Fruit fly (Drosophila melanogaster): ENCODE results near the gene cv.

The cv gene

DNA sequence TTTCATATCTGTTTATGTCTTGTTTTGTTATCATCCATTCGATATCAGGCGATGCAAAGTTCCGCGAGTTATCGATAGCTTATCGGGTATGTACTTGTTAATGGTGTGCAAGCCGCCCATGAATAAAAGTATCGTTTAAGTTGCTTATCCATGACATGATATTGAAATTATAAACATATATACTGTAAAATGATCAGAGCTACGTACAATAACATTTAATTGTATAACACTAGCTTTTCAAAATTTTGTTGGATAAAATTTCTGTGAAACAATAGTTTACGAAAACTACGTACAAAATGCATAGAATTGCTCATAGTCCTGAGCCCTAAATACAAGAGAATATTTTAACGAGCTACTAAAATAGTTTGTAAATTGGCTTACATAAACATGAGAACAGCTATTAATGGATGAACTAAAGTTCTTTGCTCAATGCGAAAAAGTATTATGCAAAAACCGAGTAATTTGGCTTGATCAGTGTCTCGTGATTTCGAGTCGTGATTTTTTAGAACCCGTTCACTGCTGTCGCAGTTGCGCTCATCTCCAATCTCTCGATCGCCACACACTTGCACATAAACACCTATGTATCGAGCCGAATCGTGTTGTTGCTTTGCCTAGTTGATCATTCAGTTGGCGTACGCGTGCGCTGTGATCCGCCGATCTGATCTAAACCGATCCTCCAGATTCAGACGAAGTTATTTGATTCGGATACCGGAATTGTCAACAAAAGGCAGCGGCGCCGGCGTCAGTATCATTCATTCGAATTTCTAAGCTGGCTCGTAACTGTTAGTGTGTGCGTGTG, at the start of gene cv, which contains the start of gene PGAP1:
TSS of gene cv (plus strand) at position 586 of the 799 bp plus-strand sequence.
TSS of gene PGAP1 (minus strand) at position 57 of the 799 bp plus-strand sequence.
- peak; percentile 12 for TF ChIP-seq CG17806 (tag; optimal IDR thresholded peaks at IDR 0.05)
- peak; percentile 14 for TF ChIP-seq CG8159 (tag; optimal IDR thresholded peaks at IDR 0.05)
- TF ChIP-seq CG10348 (GFP tag; IDR thresholded peaks at IDR 0.05) = no peak
- TF ChIP-seq CG4496 (GFP tag; IDR thresholded peaks at IDR 0.05) = peak; percentile 15; the same call in 1 of the 3 replicates
- TF ChIP-seq rn (GFP tag; IDR thresholded peaks at IDR 0.05) = no peak

DNA sequence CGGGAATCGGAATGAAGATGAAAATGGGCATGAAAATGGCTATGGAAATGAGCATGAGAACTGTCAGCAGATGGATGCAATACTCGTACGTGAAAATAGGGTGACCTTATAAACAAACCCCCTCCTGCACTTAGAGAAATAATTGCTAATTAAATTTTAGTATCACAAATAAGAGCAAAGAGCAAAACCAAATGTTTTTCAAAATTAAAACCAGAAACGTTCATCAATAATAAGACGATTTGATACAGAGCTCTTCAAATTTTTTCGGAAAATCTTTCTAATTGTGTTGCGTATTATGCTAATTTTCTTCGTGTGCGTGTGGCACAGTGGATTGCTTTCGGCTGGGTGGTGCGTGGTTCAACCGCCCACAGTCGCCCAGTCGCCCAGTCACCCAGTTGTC, 43.6 kb upstream of the cv start:
- no peak for TF ChIP-seq gl (tag; optimal IDR thresholded peaks at IDR 0.05)
- no peak for TF ChIP-seq Ets98B (GFP tag; IDR thresholded peaks at IDR 0.05)
- no peak for TF ChIP-seq CG14655 (GFP tag; optimal IDR thresholded peaks at IDR 0.05)
- TF ChIP-seq CG4496 (GFP tag; IDR thresholded peaks at IDR 0.05) = no peak
- TF ChIP-seq CG32121 (GFP tag; IDR thresholded peaks at IDR 0.05) = 0 out of 2 replicates have a peak, but pooled peaks have one; percentile 19

DNA sequence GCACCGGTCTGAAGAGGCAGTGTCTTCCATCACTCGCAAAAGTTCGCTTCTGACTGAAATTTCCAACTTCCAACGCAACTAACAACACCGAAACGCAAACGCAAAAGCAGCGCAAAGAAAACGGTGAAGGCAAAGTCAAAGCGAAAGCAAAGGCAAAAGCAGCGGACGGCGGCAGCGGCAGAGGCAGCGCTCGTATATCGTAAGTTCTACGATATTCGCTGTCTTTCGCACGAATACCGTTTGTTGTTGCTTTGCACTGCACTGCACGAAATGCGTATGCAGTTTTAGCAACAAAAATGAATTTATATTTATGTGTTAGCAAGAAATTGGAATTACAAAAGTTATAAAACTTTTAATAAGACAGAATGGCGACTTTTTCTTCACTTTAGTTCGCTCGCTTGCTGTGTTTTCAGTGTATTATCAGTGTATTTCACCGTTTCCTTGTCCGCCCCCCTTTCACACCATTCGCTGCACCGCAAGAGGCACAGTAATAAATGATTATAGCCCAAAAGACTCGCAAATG, 41.3 kb upstream of the cv start, which contains the start of gene OtopLa:
TSS of gene OtopLa (minus strand) at position 51 of the 523 bp plus-strand sequence.
- TF ChIP-seq CG12605 (GFP tag; IDR thresholded peaks at IDR 0.05) (peak; percentile 82), rn (GFP tag; IDR thresholded peaks at IDR 0.05) (peak; percentile 76), CG14655 (GFP tag; optimal IDR thresholded peaks at IDR 0.05) (peak; percentile 75), Pif1A (GFP tag; optimal IDR thresholded peaks at IDR 0.05) (peak; percentile 82), CG13204 (GFP tag; optimal IDR thresholded peaks at IDR 0.05) (no peak), CG8301 (tag; optimal IDR thresholded peaks at IDR 0.05) (peak; percentile 73), D1 (tag; optimal IDR thresholded peaks at IDR 0.05) (no peak), CG8159 (tag; optimal IDR thresholded peaks at IDR 0.05) (peak; percentile 78), Ets98B (GFP tag; IDR thresholded peaks at IDR 0.05) (peak; percentile 86), fd96Ca (GFP tag; IDR thresholded peaks at IDR 0.05) (peak; percentile 89), CG34367 (tag; optimal IDR thresholded peaks at IDR 0.05) (peak; percentile 57), CG17806 (tag; optimal IDR thresholded peaks at IDR 0.05) (peak; percentile 62), CG15710 (tag; optimal IDR thresholded peaks at IDR 0.05) (peak; percentile 71), CG4496 (GFP tag; IDR thresholded peaks at IDR 0.05) (peak; percentile 89), CG32121 (GFP tag; IDR thresholded peaks at IDR 0.05) (peak; percentile 85), CG10348 (GFP tag; IDR thresholded peaks at IDR 0.05) (peak; percentile 58; the same call in 1 of the 2 replicates), Snoo (tag; optimal IDR thresholded peaks at IDR 0.05) (no peak), EcR (GFP tag; optimal IDR thresholded peaks at IDR 0.05) (no peak), gl (tag; optimal IDR thresholded peaks at IDR 0.05) (peak; percentile 33), Pif1B (GFP tag; optimal IDR thresholded peaks at IDR 0.05) (peak; percentile 58), CG9948 (tag; optimal IDR thresholded peaks at IDR 0.05) (peak; percentile 63)

DNA sequence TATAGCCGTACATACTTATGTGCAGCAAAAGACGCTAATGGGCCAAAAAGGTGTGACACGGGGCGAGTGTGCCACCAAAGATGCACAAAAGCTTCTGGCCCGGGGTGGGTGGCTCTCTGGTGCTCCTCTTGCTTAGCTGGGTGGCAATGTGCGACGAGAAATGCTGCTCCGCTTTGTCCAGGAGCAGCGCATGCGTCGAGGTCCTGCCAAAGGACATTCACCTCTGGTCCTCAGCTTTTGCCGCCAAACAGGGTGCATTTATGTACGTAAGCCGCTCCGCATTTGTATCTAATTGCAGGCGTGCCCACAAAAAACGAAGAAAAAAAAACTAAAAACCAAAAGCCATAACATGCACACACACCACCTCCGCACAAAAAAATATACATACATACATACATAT, 40.4 kb upstream of the cv start:
- TF ChIP-seq Snoo (tag; optimal IDR thresholded peaks at IDR 0.05) (no peak), gl (tag; optimal IDR thresholded peaks at IDR 0.05) (no peak), CG15710 (tag; optimal IDR thresholded peaks at IDR 0.05) (no peak), CG10348 (GFP tag; IDR thresholded peaks at IDR 0.05) (no peak), CG17806 (tag; optimal IDR thresholded peaks at IDR 0.05) (no peak), EcR (GFP tag; optimal IDR thresholded peaks at IDR 0.05) (peak; percentile 62), CG9948 (tag; optimal IDR thresholded peaks at IDR 0.05) (no peak)

DNA sequence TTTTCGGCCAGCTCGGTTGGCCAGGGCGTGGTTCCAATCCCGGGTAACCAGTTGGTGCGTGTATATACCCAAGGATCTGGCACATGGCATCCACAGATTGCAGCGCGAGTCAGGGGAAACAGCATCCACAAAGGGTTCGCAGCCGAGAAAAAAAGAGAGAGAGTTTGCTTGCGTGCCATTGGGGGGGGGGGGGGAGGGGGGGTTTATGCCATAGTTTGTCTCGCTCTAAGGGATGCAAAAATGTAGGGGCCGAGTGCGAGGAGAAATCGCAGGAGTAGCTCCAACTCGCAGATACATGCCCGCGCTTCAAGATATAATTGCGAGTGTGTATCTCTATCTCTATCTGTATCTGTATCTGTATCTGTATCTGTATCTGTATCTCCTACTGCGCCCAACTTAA, 39.8 kb upstream of the cv start:
- TF ChIP-seq Ets98B (GFP tag; IDR thresholded peaks at IDR 0.05) = no peak
- no peak for TF ChIP-seq CG12605 (GFP tag; IDR thresholded peaks at IDR 0.05)
- no peak for TF ChIP-seq CG8301 (tag; optimal IDR thresholded peaks at IDR 0.05)
- TF ChIP-seq gl (tag; optimal IDR thresholded peaks at IDR 0.05) = no peak
- TF ChIP-seq CG15710 (tag; optimal IDR thresholded peaks at IDR 0.05) = no peak
- no peak for TF ChIP-seq CG17806 (tag; optimal IDR thresholded peaks at IDR 0.05)
- no peak for TF ChIP-seq CG9948 (tag; optimal IDR thresholded peaks at IDR 0.05)
- no peak for TF ChIP-seq CG8159 (tag; optimal IDR thresholded peaks at IDR 0.05)

DNA sequence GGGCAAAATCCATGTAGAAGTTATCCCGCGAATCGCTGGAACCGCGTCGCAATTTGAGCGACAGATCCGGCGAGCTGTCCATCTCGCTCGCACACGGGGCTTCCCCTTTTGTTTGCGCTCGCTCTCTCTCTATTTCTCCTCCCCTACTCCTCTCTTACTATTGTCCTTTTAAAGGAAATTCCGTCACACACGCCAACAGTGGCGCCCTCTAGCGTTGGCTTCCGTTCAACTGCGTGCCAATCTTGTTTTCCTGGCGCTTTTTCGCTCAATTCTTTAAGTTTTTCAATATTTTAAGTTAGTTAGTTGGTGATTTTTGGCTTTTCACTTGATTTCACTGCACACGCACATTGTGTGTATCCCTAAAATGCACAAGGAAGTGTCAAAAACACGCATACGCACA, 27.8 kb upstream of the cv start:
- TF ChIP-seq CG4496 (GFP tag; IDR thresholded peaks at IDR 0.05) (no peak), CG14655 (GFP tag; optimal IDR thresholded peaks at IDR 0.05) (no peak), gl (tag; optimal IDR thresholded peaks at IDR 0.05) (no peak), D1 (tag; optimal IDR thresholded peaks at IDR 0.05) (no peak), Snoo (tag; optimal IDR thresholded peaks at IDR 0.05) (no peak), CG15710 (tag; optimal IDR thresholded peaks at IDR 0.05) (no peak), CG17806 (tag; optimal IDR thresholded peaks at IDR 0.05) (no peak), CG13204 (GFP tag; optimal IDR thresholded peaks at IDR 0.05) (no peak), CG34367 (tag; optimal IDR thresholded peaks at IDR 0.05) (no peak), rn (GFP tag; IDR thresholded peaks at IDR 0.05) (no peak), EcR (GFP tag; optimal IDR thresholded peaks at IDR 0.05) (no peak), CG12605 (GFP tag; IDR thresholded peaks at IDR 0.05) (no peak), Pif1A (GFP tag; optimal IDR thresholded peaks at IDR 0.05) (no peak), CG8301 (tag; optimal IDR thresholded peaks at IDR 0.05) (no peak), CG10348 (GFP tag; IDR thresholded peaks at IDR 0.05) (no peak), CG9948 (tag; optimal IDR thresholded peaks at IDR 0.05) (no peak), fd96Ca (GFP tag; IDR thresholded peaks at IDR 0.05) (no peak), CG32121 (GFP tag; IDR thresholded peaks at IDR 0.05) (no peak)
